Worm (Caenorhabditis elegans): Measurements from ENCODE around the gene C17F4.8.

C17F4.8 gene

DNA sequence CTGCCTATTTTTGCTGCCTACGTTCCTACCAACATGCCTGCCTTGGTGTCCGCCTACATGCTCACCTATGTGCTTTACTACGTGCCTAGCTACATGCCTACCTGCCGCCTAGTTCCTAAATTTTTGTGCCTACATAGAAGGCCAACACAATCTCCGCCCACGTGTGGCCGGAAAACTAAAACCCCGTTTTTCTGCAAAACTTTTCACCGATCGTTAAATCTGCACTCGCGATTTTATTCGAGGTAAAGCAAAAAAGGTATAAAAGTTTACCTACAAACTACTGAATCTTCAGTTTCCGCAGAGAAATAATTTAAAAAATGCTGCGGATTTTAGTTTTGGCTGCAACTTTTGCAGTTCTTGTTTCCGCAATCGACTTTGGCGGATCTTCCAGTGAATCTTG, 14.8 kb upstream of the C17F4.8 start, which contains the start of gene clec-124:
Gene clec-124 (plus strand): TSS at position 301 of the 400 bp plus-strand sequence.
- TF ChIP-seq fkh-6 (tag; optimal IDR thresholded peaks at IDR 0.05), result no peak
- TF ChIP-seq ceh-24 (tag; optimal IDR thresholded peaks at IDR 0.05), result no peak
- no peak for TF ChIP-seq lim-6 (tag; optimal IDR thresholded peaks at IDR 0.05)
- TF ChIP-seq ets-4 (tag; optimal IDR thresholded peaks at IDR 0.05), result no peak
- TF ChIP-seq tbx-2 (tag; optimal IDR thresholded peaks at IDR 0.05), result no peak
- no peak for TF ChIP-seq ahr-1 (tag; optimal IDR thresholded peaks at IDR 0.05)
- no peak for TF ChIP-seq ceh-18 (tag; optimal IDR thresholded peaks at IDR 0.05)
- TF ChIP-seq C08G9.2 (tag; optimal IDR thresholded peaks at IDR 0.05), result no peak
- no peak for TF ChIP-seq ceh-34 (tag; optimal IDR thresholded peaks at IDR 0.05)
- no peak for TF ChIP-seq pha-4 (tag; optimal IDR thresholded peaks at IDR 0.05)

DNA sequence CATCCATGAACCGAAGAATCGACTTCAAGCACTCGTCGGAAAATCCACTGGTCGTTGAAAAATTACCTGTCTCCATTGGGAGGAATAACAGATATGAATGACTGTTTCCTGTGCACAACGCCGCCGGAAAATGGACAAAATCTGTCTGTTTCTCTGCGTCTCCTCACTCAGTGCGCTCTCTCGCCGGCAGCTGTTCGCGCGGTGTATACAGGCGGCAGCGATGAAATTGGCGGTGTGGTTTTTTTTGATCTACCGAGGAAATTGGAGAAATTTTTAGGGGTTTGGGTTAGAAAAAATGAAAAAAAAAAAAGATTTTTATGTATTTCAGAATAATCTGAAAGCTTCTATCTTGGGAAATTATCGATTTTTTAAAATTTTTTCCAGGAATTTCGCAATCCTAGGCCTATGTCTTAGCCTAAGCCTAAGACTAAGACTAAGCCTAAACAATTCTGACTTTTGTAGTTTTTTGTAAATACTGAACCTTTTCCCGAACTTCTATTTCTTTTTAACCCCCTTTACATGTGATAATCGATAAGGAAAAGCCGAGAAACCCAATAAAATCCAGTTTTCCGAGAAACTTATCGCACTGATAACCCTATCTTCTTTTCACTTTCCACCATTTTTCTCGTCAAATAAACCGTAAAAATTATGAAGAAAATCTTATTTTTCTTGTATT, 13.6 kb upstream of the C17F4.8 start, which contains the start of the genes fbxc-50 and C17F4.2:
Gene fbxc-50 (minus strand): TSS at position 81 of the 676 bp plus-strand sequence.
Gene C17F4.2 (plus strand): TSS at position 626 of the 676 bp plus-strand sequence.
- no peak for TF ChIP-seq rnt-1 (tag; optimal IDR thresholded peaks at IDR 0.05)
- no peak for TF ChIP-seq ceh-31 (tag; optimal IDR thresholded peaks at IDR 0.05)
- no peak for TF ChIP-seq nhr-232 (tag; optimal IDR thresholded peaks at IDR 0.05)
- no peak for TF ChIP-seq C08G9.2 (tag; optimal IDR thresholded peaks at IDR 0.05)
- no peak for TF ChIP-seq nfya-1 (tag; optimal IDR thresholded peaks at IDR 0.05)
- no peak for TF ChIP-seq unc-3 (GFP tag; conservative IDR thresholded peaks at IDR 0.05)
- TF ChIP-seq unc-3 (tag; optimal IDR thresholded peaks at IDR 0.05), result no peak
- no peak for TF ChIP-seq ama-1 (optimal IDR thresholded peaks at IDR 0.05)
- TF ChIP-seq mec-3 (tag; optimal IDR thresholded peaks at IDR 0.05; ENCODE audit: borderline replicate concordance), result no peak
- no peak for TF ChIP-seq pax-1 (tag; optimal IDR thresholded peaks at IDR 0.05)
- no peak for TF ChIP-seq ceh-14 (tag; optimal IDR thresholded peaks at IDR 0.05)
- no peak for TF ChIP-seq npax-4 (tag; optimal IDR thresholded peaks at IDR 0.05)
- no peak for TF ChIP-seq ceh-30 (tag; optimal IDR thresholded peaks at IDR 0.05)

- TF ChIP-seq ceh-24 (tag; optimal IDR thresholded peaks at IDR 0.05), result no peak
- TF ChIP-seq nhr-232 (tag; optimal IDR thresholded peaks at IDR 0.05), result no peak
Observed at ce11 chrII:3247556-3247955, 12.9 kb upstream of the C17F4.8 start.

ce11 chrII:3245836-3246235, 11.2 kb upstream of the C17F4.8 start, which contains the start of gene C17F4.7:
C17F4.7 (minus strand) TSS chrII:3246015.
- TF ChIP-seq hlh-6 (tag; optimal IDR thresholded peaks at IDR 0.05) (no peak), lim-6 (tag; optimal IDR thresholded peaks at IDR 0.05) (no peak), mec-3 (tag; optimal IDR thresholded peaks at IDR 0.05; ENCODE audit: borderline replicate concordance) (no peak), pag-3 (tag; optimal IDR thresholded peaks at IDR 0.05; ENCODE audit: borderline replicate concordance) (no peak)

- no peak for TF ChIP-seq hlh-13 (GFP tag; optimal IDR thresholded peaks at IDR 0.05)
- no peak for TF ChIP-seq ceh-48 (tag; optimal IDR thresholded peaks at IDR 0.05)
- TF ChIP-seq ama-1 (optimal IDR thresholded peaks at IDR 0.05), result no peak
- no peak for TF ChIP-seq C08G9.2 (tag; optimal IDR thresholded peaks at IDR 0.05)
- no peak for TF ChIP-seq tbx-7 (tag; optimal IDR thresholded peaks at IDR 0.05)
- no peak for TF ChIP-seq fkh-6 (tag; optimal IDR thresholded peaks at IDR 0.05)
Observed at ce11 chrII:3244758-3245157, 10.1 kb upstream of the C17F4.8 start.

- TF ChIP-seq pros-1 (tag; optimal IDR thresholded peaks at IDR 0.05) (no peak), eyg-1 (tag; optimal IDR thresholded peaks at IDR 0.05) (no peak), pqm-1 (tag; optimal IDR thresholded peaks at IDR 0.05) (no peak), nfya-1 (tag; optimal IDR thresholded peaks at IDR 0.05) (no peak), unc-86 (tag; optimal IDR thresholded peaks at IDR 0.05) (no peak), npax-4 (tag; optimal IDR thresholded peaks at IDR 0.05) (no peak), ama-1 (optimal IDR thresholded peaks at IDR 0.05) (no peak), ceh-31 (tag; optimal IDR thresholded peaks at IDR 0.05) (no peak), ets-4 (tag; optimal IDR thresholded peaks at IDR 0.05) (no peak)
Observed at ce11 chrII:3244070-3244469, 9.4 kb upstream of the C17F4.8 start, which contains the start of gene C17F4.12. C17F4.12 (minus strand) TSS chrII:3244170.

Measured in whole organism, late embryonic.